Worm (Caenorhabditis elegans): ENCODE results near the gene B0348.2.

- TF ChIP-seq aly-2 (tag; optimal IDR thresholded peaks at IDR 0.05) (no peak), nhr-12 (tag; optimal IDR thresholded peaks at IDR 0.05) (no peak), lin-13 (GFP tag; optimal IDR thresholded peaks at IDR 0.05) (no peak), unc-39 (tag; optimal IDR thresholded peaks at IDR 0.05) (no peak)
Measured at ce11 chrV:37729-38128, 7.4 kb upstream of the B0348.2 start.
